Worm (Caenorhabditis elegans) whole organism, mixed stage, embryonic: ENCODE data around the gene ZC302.3.

Experiments used
- cnd-1 ChIP-seq: fragments of 200-800 bp; sonication (Bioruptor generic); optimal IDR thresholded peaks from 2 replicates; lab custom pipeline; 2018; ENCODE audit warnings: mild to moderate bottlenecking, missing genetic modification characterization, missing compliant biosample characterization
- lin-13 ChIP-seq: fragments of 150-350 bp; optimal IDR thresholded peaks from 2 replicates; lab custom pipeline; 2014; ENCODE audit warnings: missing biosample characterization, missing genetic modification characterization
- lsy-2 ChIP-seq: fragments of 150-350 bp; optimal IDR thresholded peaks from 2 replicates; lab custom pipeline; 2014; ENCODE audit warnings: missing biosample characterization, missing genetic modification characterization
- mep-1 ChIP-seq: fragments of 150-350 bp; optimal IDR thresholded peaks from 2 replicates; lab custom pipeline; 2017; ENCODE audit warnings: missing biosample characterization, missing genetic modification reagents, missing genetic modification characterization, inconsistent platforms
- nhr-12 ChIP-seq: fragments of 150-350 bp; optimal IDR thresholded peaks from 2 replicates; lab custom pipeline; 2014; ENCODE audit warnings: missing biosample characterization, missing genetic modification characterization
- nhr-76 ChIP-seq: sonication (generic microtip); optimal IDR thresholded peaks from 2 replicates; lab custom pipeline; 2017; ENCODE audit warnings: missing biosample characterization, missing genetic modification characterization
- pha-4 ChIP-seq: fragments of 150-350 bp; optimal IDR thresholded peaks from 2 replicates; lab custom pipeline; 2018; ENCODE audit warnings: missing biosample characterization, missing genetic modification reagents, missing genetic modification characterization
- snpc-4 ChIP-seq: fragments of 150-350 bp; optimal IDR thresholded peaks from 2 replicates; lab custom pipeline; 2014; ENCODE audit warnings: missing biosample characterization, missing genetic modification characterization

DNA sequence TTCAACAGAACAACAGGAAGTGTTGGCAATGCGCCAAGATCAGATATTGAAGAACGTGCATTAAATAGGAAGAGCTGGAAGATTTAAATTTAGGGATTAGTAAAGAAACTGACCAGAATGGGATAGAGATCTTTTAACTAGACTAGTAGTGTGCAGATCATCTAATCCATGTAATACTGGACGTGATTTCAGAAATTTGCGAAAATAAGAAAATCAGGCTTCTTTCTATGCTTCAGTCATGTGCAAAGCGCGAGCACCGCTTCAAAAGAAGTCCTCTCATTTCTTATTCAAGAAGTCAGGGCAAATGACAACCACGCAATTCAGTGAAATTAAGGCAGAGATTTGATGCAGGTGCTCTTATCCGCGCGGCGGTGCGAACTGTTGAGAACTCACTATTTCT lies 23.2 kb downstream of the ZC302.3 start:
- TF ChIP-seq lsy-2 (tag; lab: Kevin White, UChicago) (no peak), snpc-4 (no peak), cnd-1 (tag; lab: Kevin White, UChicago) (no peak), nhr-76 (tag; lab: Kevin White, UChicago) (no peak), pha-4 (tag; lab: Kevin White, UChicago) (no peak), lin-13 (tag; lab: Kevin White, UChicago) (no peak), nhr-12 (tag; lab: Kevin White, UChicago) (no peak), mep-1 (tag; lab: Kevin White, UChicago) (no peak)
